Fruit fly (Drosophila melanogaster) whole organism, pupa: ENCODE results near the gene CG31559.

Experiments
- CG15710 ChIP-seq: fragments of 200-800 bp; sonication (Bioruptor generic); optimal IDR thresholded peaks from 2 replicates; lab custom pipeline; 2018; ENCODE audit warnings: missing biosample characterization, mild to moderate bottlenecking, missing genetic modification characterization, moderate library complexity
- CG34367 ChIP-seq: fragments of 200-800 bp; sonication (Bioruptor generic); optimal IDR thresholded peaks from 2 replicates; lab custom pipeline; 2018; ENCODE audit warnings: missing biosample characterization, mild to moderate bottlenecking, missing genetic modification characterization
- EcR ChIP-seq: fragments of 200-800 bp; sonication (Bioruptor generic); optimal IDR thresholded peaks from 3 replicates; lab custom pipeline; 2019; ENCODE audit warnings: missing biosample characterization, missing genetic modification characterization, mild to moderate bottlenecking, moderate library complexity, missing genetic modification reagents
- rn ChIP-seq: fragments of 200-800 bp; sonication (Bioruptor generic); IDR thresholded peaks from 2 replicates; pipeline ENCODE4 v1.3.6; 2022; ENCODE audit warnings: missing biosample characterization, missing genetic modification characterization

- TF ChIP-seq rn (no peak), CG15710 (tag; lab: Kevin White, UChicago) (no peak), CG34367 (tag; lab: Kevin White, UChicago) (no peak), EcR (no peak)
Measured at dm6 chr3R:6196416-6196815, 39.4 kb upstream of the CG31559 start.
